Worm (Caenorhabditis elegans) whole organism, L1 larva: ENCODE measurements around the gene sre-42.

Source experiments
- C04F5.9 ChIP-seq: sonication (generic microtip); optimal IDR thresholded peaks from 2 replicates; lab custom pipeline; 2016; ENCODE audit warnings: missing genetic modification characterization, missing compliant biosample characterization
- C34B4.2 ChIP-seq: sonication (generic microtip); optimal IDR thresholded peaks from 2 replicates; lab custom pipeline; 2017; ENCODE audit warnings: mild to moderate bottlenecking, missing genetic modification characterization, missing compliant biosample characterization
- Y116A8C.19 ChIP-seq: sonication (generic microtip); optimal IDR thresholded peaks from 2 replicates; lab custom pipeline; 2016; ENCODE audit warnings: missing compliant biosample characterization, missing genetic modification characterization, borderline replicate concordance
- ama-1 ChIP-seq: fragments of 150-350 bp; optimal IDR thresholded peaks from 2 replicates; lab custom pipeline; 2014
- ceh-63 ChIP-seq: fragments of 200-800 bp; sonication (Bioruptor generic); optimal IDR thresholded peaks from 2 replicates; lab custom pipeline; 2018; ENCODE audit warnings: mild to moderate bottlenecking, missing genetic modification characterization, missing compliant biosample characterization
- ceh-8 ChIP-seq: fragments of 200-800 bp; sonication (Bioruptor generic); optimal IDR thresholded peaks from 2 replicates; lab custom pipeline; 2018; ENCODE audit warnings: mild to moderate bottlenecking, missing genetic modification characterization, moderate library complexity, missing compliant biosample characterization
- dpl-1 ChIP-seq, 3 experiments: fragments of 150-350 bp in 2 of 3; sonication (generic microtip) in 1 of 3; optimal IDR thresholded peaks; 2 replicates each; lab custom pipeline; 2014 to 2017; ENCODE audit warnings: missing biosample characterization in 3 of 3, missing genetic modification characterization in 3 of 3, missing genetic modification reagents in 3 of 3
- efl-3 ChIP-seq: fragments of 200-800 bp; sonication (Bioruptor generic); optimal IDR thresholded peaks from 2 replicates; lab custom pipeline; 2018; ENCODE audit warnings: mild to moderate bottlenecking, missing genetic modification characterization, missing compliant biosample characterization
- egl-13 ChIP-seq: sonication (generic microtip); optimal IDR thresholded peaks from 2 replicates; lab custom pipeline; 2016; ENCODE audit warnings: missing genotype, missing genetic modification reagents, missing genetic modification characterization, missing compliant biosample characterization
- egl-27 ChIP-seq, 2 experiments: fragments of 150-350 bp in 1 of 2; sonication (generic microtip); optimal IDR thresholded peaks; 3 replicates each; lab custom pipeline; 2017 to 2018; ENCODE audit warnings: missing biosample characterization in 2 of 2, missing genetic modification characterization in 2 of 2, missing genetic modification reagents in 2 of 2
- elt-2 ChIP-seq: sonication (generic microtip); optimal IDR thresholded peaks from 2 replicates; lab custom pipeline; 2016; ENCODE audit warnings: missing genetic modification characterization, mild to moderate bottlenecking, inconsistent platforms, missing compliant biosample characterization, missing genetic modification reagents
- elt-3 ChIP-seq, 6 experiments: fragments of 150-350 bp in 1 of 6; sonication (generic microtip); optimal IDR thresholded peaks; 2 replicates each; lab custom pipeline; 2017 to 2018; ENCODE audit warnings: missing biosample characterization in 6 of 6, missing genetic modification characterization in 6 of 6, inconsistent platforms in 1 of 6
- ets-5 ChIP-seq: fragments of 200-800 bp; sonication (Bioruptor generic); IDR thresholded peaks from 2 replicates; pipeline ENCODE4 v1.3.6; 2022; ENCODE audit warnings: missing genetic modification characterization, missing compliant biosample characterization
- fkh-10 ChIP-seq: sonication (generic microtip); optimal IDR thresholded peaks from 2 replicates; lab custom pipeline; 2017; ENCODE audit warnings: missing biosample characterization, missing genetic modification reagents, missing genetic modification characterization
- fkh-8 ChIP-seq: sonication (generic microtip); optimal IDR thresholded peaks from 2 replicates; lab custom pipeline; 2016; ENCODE audit warnings: mild to moderate bottlenecking, missing genetic modification characterization, missing compliant biosample characterization
- grh-1 ChIP-seq: fragments of 200-800 bp; sonication (Bioruptor generic); IDR thresholded peaks from 2 replicates; pipeline ENCODE4 v1.3.6; 2022; ENCODE audit warnings: missing genetic modification reagents, missing genetic modification characterization, missing compliant biosample characterization
- hlh-17 ChIP-seq: fragments of 200-800 bp; sonication (Bioruptor generic); optimal IDR thresholded peaks from 2 replicates; lab custom pipeline; 2018; ENCODE audit warnings: missing genetic modification characterization, mild to moderate bottlenecking, missing compliant biosample characterization, moderate library complexity, borderline replicate concordance
- hlh-4 ChIP-seq: sonication (generic microtip); optimal IDR thresholded peaks from 2 replicates; lab custom pipeline; 2016; ENCODE audit warnings: mild to moderate bottlenecking, missing genetic modification characterization, missing compliant biosample characterization
- isw-1 ChIP-seq: fragments of 200-800 bp; sonication (Bioruptor generic); IDR thresholded peaks from 2 replicates; pipeline ENCODE4 v1.3.6; 2022; ENCODE audit warnings: missing genetic modification characterization, missing compliant biosample characterization
- jun-1 ChIP-seq: fragments of 150-350 bp; optimal IDR thresholded peaks from 2 replicates; lab custom pipeline; 2014; ENCODE audit warnings: missing biosample characterization, missing genetic modification reagents, missing genetic modification characterization
- lin-13 ChIP-seq: fragments of 150-350 bp; optimal IDR thresholded peaks from 2 replicates; lab custom pipeline; 2014; ENCODE audit warnings: missing biosample characterization, missing genetic modification reagents, missing genetic modification characterization
- lin-15B ChIP-seq: fragments of 150-350 bp; sonication (generic microtip); optimal IDR thresholded peaks from 3 replicates; lab custom pipeline; 2014; ENCODE audit warnings: missing biosample characterization, missing genetic modification characterization
- lir-3 ChIP-seq: sonication (generic microtip); optimal IDR thresholded peaks from 2 replicates; lab custom pipeline; 2016; ENCODE audit warnings: mild to moderate bottlenecking, missing genetic modification characterization, moderate library complexity, missing compliant biosample characterization; ENCODE audit not compliant: poor library complexity
- lsy-2 ChIP-seq, 2 experiments: fragments of 150-350 bp; optimal IDR thresholded peaks; 2 replicates each; lab custom pipeline; 2014; ENCODE audit warnings: missing biosample characterization in 2 of 2, missing genetic modification characterization in 2 of 2
- mab-9 ChIP-seq: fragments of 200-800 bp; sonication (Bioruptor generic); IDR thresholded peaks from 2 replicates; pipeline ENCODE4 v1.3.6; 2022; ENCODE audit warnings: missing genetic modification reagents, missing genetic modification characterization, missing compliant biosample characterization
- mdl-1 ChIP-seq, 2 experiments: fragments of 150-350 bp; optimal IDR thresholded peaks; 2 replicates each; lab custom pipeline; 2014 to 2017; ENCODE audit warnings: missing biosample characterization in 2 of 2, missing genetic modification characterization in 2 of 2, inconsistent platforms in 1 of 2
- mep-1 ChIP-seq: fragments of 150-350 bp; optimal IDR thresholded peaks from 2 replicates; lab custom pipeline; 2014; ENCODE audit warnings: missing biosample characterization, missing genetic modification characterization
- nhr-12 ChIP-seq: sonication (generic microtip); optimal IDR thresholded peaks from 2 replicates; lab custom pipeline; 2017; ENCODE audit warnings: missing biosample characterization, missing genetic modification characterization
- nhr-19 ChIP-seq: fragments of 200-800 bp; sonication (Bioruptor generic); conservative IDR thresholded peaks from 2 replicates; pipeline ENCODE4 v1.3.6; 2022; ENCODE audit warnings: missing genetic modification characterization, missing compliant biosample characterization
- nhr-237 ChIP-seq: fragments of 150-350 bp; optimal IDR thresholded peaks from 2 replicates; lab custom pipeline; 2014; ENCODE audit warnings: missing biosample characterization, missing genetic modification characterization
- nhr-71 ChIP-seq: sonication (generic microtip); optimal IDR thresholded peaks from 2 replicates; lab custom pipeline; 2016; ENCODE audit warnings: mild to moderate bottlenecking, missing genetic modification characterization, moderate library complexity, missing compliant biosample characterization
- nhr-85 ChIP-seq: sonication (generic microtip); peaks from one replicate; lab custom pipeline; 2016; ENCODE audit warnings: missing genetic modification characterization, inconsistent platforms, missing compliant biosample characterization
- nhr-90 ChIP-seq: sonication (generic microtip); optimal IDR thresholded peaks from 2 replicates; lab custom pipeline; 2016; ENCODE audit warnings: mild to moderate bottlenecking, missing genetic modification characterization, missing compliant biosample characterization; ENCODE audit not compliant: poor library complexity
- pag-3 ChIP-seq: sonication (generic microtip); optimal IDR thresholded peaks from 2 replicates; lab custom pipeline; 2017; ENCODE audit warnings: missing genetic modification characterization, mild to moderate bottlenecking, missing compliant biosample characterization, antibody characterized with exemption, borderline replicate concordance; ENCODE audit not compliant: insufficient read depth
- pqm-1 ChIP-seq: sonication (generic microtip); optimal IDR thresholded peaks from 3 replicates; lab custom pipeline; 2017; ENCODE audit warnings: missing biosample characterization, missing genetic modification characterization
- rnt-1 ChIP-seq: sonication (generic microtip); optimal IDR thresholded peaks from 2 replicates; lab custom pipeline; 2016; ENCODE audit warnings: mild to moderate bottlenecking, missing genetic modification characterization, moderate library complexity, missing compliant biosample characterization
- snpc-4 ChIP-seq: fragments of 150-350 bp; optimal IDR thresholded peaks from 2 replicates; lab custom pipeline; 2014; ENCODE audit warnings: missing biosample characterization, missing genetic modification characterization
- sptf-1 ChIP-seq: fragments of 150-350 bp; optimal IDR thresholded peaks from 2 replicates; lab custom pipeline; 2014; ENCODE audit warnings: missing biosample characterization, missing genetic modification characterization
- sup-37 ChIP-seq: fragments of 200-800 bp; sonication (Bioruptor generic); optimal IDR thresholded peaks from 2 replicates; lab custom pipeline; 2018; ENCODE audit warnings: mild to moderate bottlenecking, missing genetic modification characterization, missing compliant biosample characterization
- tlp-1 ChIP-seq: fragments of 150-350 bp; optimal IDR thresholded peaks from 2 replicates; lab custom pipeline; 2014; ENCODE audit warnings: missing biosample characterization, missing genetic modification characterization
- unc-130 ChIP-seq: fragments of 150-350 bp; optimal IDR thresholded peaks from 2 replicates; lab custom pipeline; 2017; ENCODE audit warnings: missing biosample characterization, missing genetic modification characterization, inconsistent platforms
- unc-86 ChIP-seq: sonication (generic microtip); optimal IDR thresholded peaks from 2 replicates; lab custom pipeline; 2016; ENCODE audit warnings: missing genetic modification characterization, missing compliant biosample characterization
- xbp-1 ChIP-seq: sonication (generic microtip); optimal IDR thresholded peaks from 2 replicates; lab custom pipeline; 2016; ENCODE audit warnings: missing genetic modification characterization, missing compliant biosample characterization
- zag-1 ChIP-seq: fragments of 150-350 bp; optimal IDR thresholded peaks from 2 replicates; lab custom pipeline; 2014; ENCODE audit warnings: missing biosample characterization, missing genetic modification characterization
- zip-4 ChIP-seq: fragments of 200-800 bp; sonication (Bioruptor generic); optimal IDR thresholded peaks from 2 replicates; lab custom pipeline; 2018; ENCODE audit warnings: mild to moderate bottlenecking, missing genetic modification characterization, moderate library complexity, missing compliant biosample characterization
- ztf-11 ChIP-seq, 2 experiments: sonication (generic microtip); optimal IDR thresholded peaks; 2 replicates each; lab custom pipeline; 2016 to 2017; ENCODE audit warnings: missing genetic modification characterization in 2 of 2, missing biosample characterization in 1 of 2, missing compliant biosample characterization in 1 of 2

Gene sre-42

DNA sequence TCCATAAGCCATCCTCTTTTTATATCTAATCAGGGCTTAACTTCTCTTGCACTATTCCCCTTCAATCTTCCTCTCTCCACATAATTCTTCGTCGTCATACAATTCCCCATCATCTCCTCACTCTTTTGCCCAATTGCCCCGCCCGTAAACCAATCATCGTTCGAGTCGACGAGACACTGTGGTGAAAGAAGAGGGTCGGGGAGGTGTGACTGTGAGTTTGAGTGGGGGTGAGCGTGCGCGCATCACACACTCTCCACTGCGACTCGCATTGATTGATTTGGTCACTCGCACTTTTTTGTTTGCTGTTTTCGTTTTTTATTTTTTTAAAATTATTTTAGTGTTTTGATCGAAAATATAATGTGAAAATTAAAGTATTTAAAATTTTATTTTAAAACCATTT is 47.5 kb downstream of the sre-42 start (continued):
- TF ChIP-seq isw-1 (GFP tag; lab: Robert Waterston, UW) (peak; percentile 64), snpc-4 (tag; lab: Kevin White, UChicago) (peak; percentile 25), nhr-71 (tag; lab: Kevin White, UChicago) (peak; percentile 80), nhr-90 (tag; lab: Kevin White, UChicago) (peak; percentile 65), C04F5.9 (tag; lab: Kevin White, UChicago) (peak; percentile 23), ceh-63 (GFP tag; lab: Kevin White, UChicago) (no peak), unc-86 (peak; percentile 60), C34B4.2 (tag; lab: Kevin White, UChicago) (no peak), sup-37 (GFP tag; lab: Kevin White, UChicago) (no peak), lsy-2 (tag; optimal IDR thresholded peaks at IDR 0.05; lab: Kevin White, UChicago) (peak; percentile 91 to 95), nhr-12 (tag; lab: Kevin White, UChicago) (no peak), nhr-237 (tag; lab: Kevin White, UChicago) (no peak), dpl-1 (GFP tag; optimal IDR thresholded peaks at IDR 0.05; lab: Kevin White, UChicago) (peak; percentile 64 to 73 (median 68)), fkh-10 (GFP tag; lab: Kevin White, UChicago) (peak; percentile 23), zip-4 (GFP tag; lab: Kevin White, UChicago) (no peak), ztf-11 (tag; optimal IDR thresholded peaks at IDR 0.05; lab: Kevin White, UChicago) (peak in 1 of 2 experiments; percentile 25), fkh-8 (tag; lab: Kevin White, UChicago) (peak; percentile 72), mdl-1 (tag; optimal IDR thresholded peaks at IDR 0.05; lab: Kevin White, UChicago) (peak in 1 of 2 experiments; percentile 76), egl-13 (tag; lab: Kevin White, UChicago) (peak; percentile 20), pag-3 (tag; lab: Kevin White, UChicago) (no peak), sptf-1 (tag; lab: Kevin White, UChicago) (no peak), mab-9 (GFP tag; lab: Robert Waterston, UW) (no peak), ama-1 (lab: Kevin White, UChicago) (no peak), rnt-1 (tag; lab: Kevin White, UChicago) (peak; percentile 80), hlh-4 (tag; lab: Kevin White, UChicago) (no peak), efl-3 (GFP tag; lab: Kevin White, UChicago) (no peak), egl-27 (tag; optimal IDR thresholded peaks at IDR 0.05; lab: Kevin White, UChicago) (no peak), tlp-1 (tag; lab: Kevin White, UChicago) (no peak), Y116A8C.19 (tag; lab: Kevin White, UChicago) (no peak), elt-3 (tag; optimal IDR thresholded peaks at IDR 0.05; lab: Kevin White, UChicago) (peak in 2 of 6 experiments; percentile 22 to 27), lin-13 (GFP tag; lab: Kevin White, UChicago) (peak; percentile 64), xbp-1 (tag; lab: Kevin White, UChicago) (peak; percentile 73), pqm-1 (tag; lab: Kevin White, UChicago) (no peak), lin-15B (tag; lab: Kevin White, UChicago) (peak; percentile 12), elt-2 (no peak), ets-5 (GFP tag; lab: Robert Waterston, UW) (no peak), grh-1 (GFP tag; lab: Robert Waterston, UW) (no peak)

DNA sequence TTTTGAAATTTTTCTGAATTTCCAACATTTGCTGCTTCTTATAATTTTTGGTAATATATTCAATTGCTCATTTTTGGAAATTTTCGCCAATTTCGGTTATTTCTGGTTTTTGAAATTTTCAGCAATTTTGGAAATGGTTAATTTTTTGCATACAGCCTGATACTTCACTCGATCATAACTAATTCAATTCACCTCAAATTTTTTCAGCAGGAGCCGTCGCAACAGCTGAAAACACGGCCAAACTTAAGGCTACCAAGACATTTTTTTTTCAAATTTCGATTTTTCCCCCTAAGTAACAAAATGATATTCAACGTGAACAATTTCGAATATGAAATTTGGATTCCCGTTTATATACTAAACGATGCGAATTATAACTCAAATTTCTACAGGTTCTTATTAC is 51.3 kb downstream of the sre-42 start, which contains the start of gene sre-52:
sre-52 (plus strand) TSS at position 301 of the 400 bp plus-strand sequence.
- TF ChIP-seq jun-1 (tag; lab: Kevin White, UChicago) (no peak), mep-1 (tag; lab: Kevin White, UChicago) (no peak), nhr-85 (tag; lab: Kevin White, UChicago) (no peak), xbp-1 (tag; lab: Kevin White, UChicago) (no peak), nhr-90 (tag; lab: Kevin White, UChicago) (no peak), unc-130 (no peak), nhr-19 (no peak), ceh-8 (GFP tag; lab: Kevin White, UChicago) (no peak), ceh-63 (GFP tag; lab: Kevin White, UChicago) (no peak), zag-1 (tag; lab: Kevin White, UChicago) (no peak), hlh-17 (GFP tag; lab: Kevin White, UChicago) (no peak), lir-3 (tag; lab: Kevin White, UChicago) (no peak)
- TF ChIP-seq, all 84 proteins: peak for 0
